Worm (Caenorhabditis elegans) whole organism, midembryonic: Measurements from ENCODE around the gene srlf-18.

ENCODE experiments used
- cog-1 ChIP-seq: sonication (generic microtip); optimal IDR thresholded peaks from 2 replicates; lab custom pipeline; 2016; ENCODE audit warnings: missing genetic modification characterization, missing compliant biosample characterization
- flt-1 ChIP-seq: fragments of 200-800 bp; sonication (Bioruptor generic); IDR thresholded peaks from 2 replicates; pipeline ENCODE4 v1.3.6; 2022; ENCODE audit warnings: missing genetic modification characterization, missing compliant biosample characterization
- med-1 ChIP-seq: sonication (generic microtip); optimal IDR thresholded peaks from 2 replicates; lab custom pipeline; 2017; ENCODE audit warnings: missing genetic modification characterization, mild to moderate bottlenecking, missing compliant biosample characterization, antibody characterized with exemption, missing genetic modification reagents; ENCODE audit not compliant: insufficient read depth

ce11 chrIV:11145929-11146339 lies 44.7 kb upstream of the srlf-18 start:
- TF ChIP-seq cog-1 (tag; lab: Kevin White, UChicago) (no peak), flt-1 (no peak), med-1 (GFP tag; lab: Kevin White, UChicago) (no peak)
